Worm (Caenorhabditis elegans): ENCODE measurements around the gene Y54G2A.10.

ce11 chrIV:2835364-2835763 is 35.9 kb downstream of the Y54G2A.10 start, which contains the start of gene clec-82:
- TF ChIP-seq T22C8.4 (GFP tag; IDR thresholded peaks at IDR 0.05): no peak
- TF ChIP-seq ztf-29 (GFP tag; IDR thresholded peaks at IDR 0.05): no peak
- no peak for TF ChIP-seq flt-1 (GFP tag; IDR thresholded peaks at IDR 0.05)
- TF ChIP-seq tab-1 (GFP tag; IDR thresholded peaks at IDR 0.05): no peak
- TF ChIP-seq ref-1 (GFP tag; conservative IDR thresholded peaks at IDR 0.05): no peak
- TF ChIP-seq cog-1 (tag; optimal IDR thresholded peaks at IDR 0.05): no peak
- TF ChIP-seq med-1 (GFP tag; optimal IDR thresholded peaks at IDR 0.05; ENCODE audit: insufficient read depth): no peak
- no peak for TF ChIP-seq ztf-23 (GFP tag; IDR thresholded peaks at IDR 0.05)
- TF ChIP-seq klf-2 (GFP tag; conservative IDR thresholded peaks at IDR 0.05): no peak

Measured in whole organism, midembryonic.